Fruit fly (Drosophila melanogaster): ENCODE measurements around the gene mib2.

Gene mib2

DNA sequence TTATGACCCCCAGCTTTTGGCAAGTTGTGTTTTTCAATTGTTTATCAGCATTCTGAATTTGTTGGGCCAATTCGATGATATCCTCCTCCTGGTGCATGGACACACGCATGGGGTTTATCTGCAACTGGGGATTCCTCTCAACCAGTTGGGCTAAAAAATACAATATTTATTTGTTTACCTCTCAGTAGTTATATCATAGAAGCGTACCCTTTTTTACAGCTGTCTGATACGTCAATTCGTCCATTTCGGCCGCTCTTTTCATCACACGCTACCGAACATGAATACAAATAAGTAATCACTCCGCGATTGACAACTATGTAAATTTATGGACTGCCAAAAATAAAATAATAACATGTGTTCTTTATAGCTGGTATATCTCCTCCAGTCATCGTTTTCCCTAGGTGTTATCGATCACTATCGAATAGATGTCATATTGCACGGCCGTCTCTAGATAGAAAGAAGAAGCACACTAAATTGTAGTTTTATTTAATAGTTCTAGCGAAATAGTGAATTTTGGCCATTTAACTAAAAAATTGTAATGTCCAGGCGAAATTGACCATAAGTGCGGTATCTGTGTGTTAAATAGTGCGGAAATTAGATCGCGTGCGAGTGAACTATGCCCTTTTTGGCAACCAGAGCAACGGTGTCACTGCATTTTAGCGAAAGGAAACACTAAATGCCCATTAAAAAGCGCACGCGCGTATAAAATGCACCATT is at the start of gene mib2, which contains the start of gene CG31800:
mib2 (plus strand) TSS at position 232 of the 717 bp plus-strand sequence.
CG31800 (minus strand) TSS at position 364 of the 717 bp plus-strand sequence.
- no peak for TF ChIP-seq CG11294 (GFP tag; IDR thresholded peaks at IDR 0.05)
- peak; percentile 13 for TF ChIP-seq CG6808 (GFP tag; optimal IDR thresholded peaks at IDR 0.05)
- no peak for TF ChIP-seq CG8632 (GFP tag; optimal IDR thresholded peaks at IDR 0.05)
- TF ChIP-seq fkh (GFP tag; optimal IDR thresholded peaks at IDR 0.05), result peak; percentile 36
- TF ChIP-seq CG32006 (GFP tag; optimal IDR thresholded peaks at IDR 0.05), result no peak
- peak; percentile 16 for TF ChIP-seq achi (GFP tag; optimal IDR thresholded peaks at IDR 0.05)
- TF ChIP-seq svp (GFP tag), result peak; percentile 71
- TF ChIP-seq Eip78C (GFP tag), result peak; percentile 52
- TF ChIP-seq CG7368 (GFP tag; optimal IDR thresholded peaks at IDR 0.05), result no peak
- TF ChIP-seq CG11902 (GFP tag; optimal IDR thresholded peaks at IDR 0.05), result no peak
- peak; percentile 21 for TF ChIP-seq esn (GFP tag; optimal IDR thresholded peaks at IDR 0.05)
- no peak for TF ChIP-seq Hr39 (GFP tag; optimal IDR thresholded peaks at IDR 0.05)
- peak; percentile 58 for TF ChIP-seq dsx (GFP tag; optimal IDR thresholded peaks at IDR 0.05; ENCODE audit: poor library complexity, severe bottlenecking)
- TF ChIP-seq acj6 (GFP tag; optimal IDR thresholded peaks at IDR 0.05), result peak; percentile 3
- no peak for TF ChIP-seq Gug (GFP tag; IDR thresholded peaks at IDR 0.05)
- TF ChIP-seq CG31627 (GFP tag; optimal IDR thresholded peaks at IDR 0.05), result no peak
- TF ChIP-seq CG8319 (GFP tag; optimal IDR thresholded peaks at IDR 0.05), result no peak
- TF ChIP-seq fd85E (GFP tag; optimal IDR thresholded peaks at IDR 0.05), result no peak
- no peak for TF ChIP-seq CG3032 (tag; optimal IDR thresholded peaks at IDR 0.05)

- TF ChIP-seq Met (GFP tag; optimal IDR thresholded peaks at IDR 0.05) (no peak), achi (GFP tag; optimal IDR thresholded peaks at IDR 0.05) (peak; percentile 21), CG6792 (GFP tag; optimal IDR thresholded peaks at IDR 0.05) (peak; percentile 1), CG15336 (GFP tag; IDR thresholded peaks at IDR 0.05) (0 out of 2 replicates have a peak, but pooled peaks have one; percentile 36), CG6276 (GFP tag; optimal IDR thresholded peaks at IDR 0.05) (no peak), pdm3 (GFP tag; optimal IDR thresholded peaks at IDR 0.05) (no peak), Hr4 (GFP tag; optimal IDR thresholded peaks at IDR 0.05) (peak; percentile 35), net (GFP tag; optimal IDR thresholded peaks at IDR 0.05) (no peak), dsx (GFP tag; optimal IDR thresholded peaks at IDR 0.05; ENCODE audit: poor library complexity, severe bottlenecking) (no peak), dac (GFP tag; optimal IDR thresholded peaks at IDR 0.05) (no peak), Ets96B (tag; optimal IDR thresholded peaks at IDR 0.05) (no peak), CG34406 (GFP tag; optimal IDR thresholded peaks at IDR 0.05) (no peak), Gug (GFP tag; IDR thresholded peaks at IDR 0.05) (no peak), CG11902 (GFP tag; optimal IDR thresholded peaks at IDR 0.05) (no peak), esn (GFP tag; optimal IDR thresholded peaks at IDR 0.05) (peak; percentile 42), CG16779 (tag; optimal IDR thresholded peaks at IDR 0.05) (no peak), CG10669 (GFP tag; optimal IDR thresholded peaks at IDR 0.05) (no peak), CG9139 (GFP tag; optimal IDR thresholded peaks at IDR 0.05) (no peak), svp (GFP tag) (no peak), CG6808 (GFP tag; optimal IDR thresholded peaks at IDR 0.05) (no peak), Sox14 (GFP tag; optimal IDR thresholded peaks at IDR 0.05) (peak; percentile 17), CG8319 (GFP tag; optimal IDR thresholded peaks at IDR 0.05) (no peak), cyc (GFP tag; optimal IDR thresholded peaks at IDR 0.05) (peak; percentile 11), CG1621 (tag; optimal IDR thresholded peaks at IDR 0.05) (no peak), CG7368 (GFP tag; optimal IDR thresholded peaks at IDR 0.05) (no peak), CG6854 (GFP tag; optimal IDR thresholded peaks at IDR 0.05) (no peak), lz (GFP tag; optimal IDR thresholded peaks at IDR 0.05) (no peak), fd85E (GFP tag; optimal IDR thresholded peaks at IDR 0.05) (no peak), CG31627 (GFP tag; optimal IDR thresholded peaks at IDR 0.05) (peak; percentile 49), CG3032 (tag; optimal IDR thresholded peaks at IDR 0.05) (no peak), ss (GFP tag; optimal IDR thresholded peaks at IDR 0.05) (no peak), CG10631 (GFP tag; optimal IDR thresholded peaks at IDR 0.05) (no peak), fd59A (GFP tag; optimal IDR thresholded peaks at IDR 0.05) (no peak), Sox15 (GFP tag; optimal IDR thresholded peaks at IDR 0.05) (no peak), Eip93F (GFP tag; optimal IDR thresholded peaks at IDR 0.05) (no peak), CG8632 (GFP tag; optimal IDR thresholded peaks at IDR 0.05) (no peak), Hr39 (GFP tag; optimal IDR thresholded peaks at IDR 0.05) (peak; percentile 35), eg (GFP tag; IDR thresholded peaks at IDR 0.05) (no peak), vri (GFP tag; optimal IDR thresholded peaks at IDR 0.05) (peak; percentile 22)
These were observed 48.8 kb upstream of the mib2 start for dm6 chr2L:18985201-18986124.
